Worm (Caenorhabditis elegans) whole organism, L4/young adult: ENCODE measurements around the gene acs-10.

ENCODE experiments used
- dao-5 ChIP-seq: sonication (generic microtip); optimal IDR thresholded peaks from 2 replicates; lab custom pipeline; 2016; ENCODE audit warnings: missing genotype, missing genetic modification characterization, moderate library complexity, missing compliant biosample characterization
- him-1 ChIP-seq: sonication (generic microtip); optimal IDR thresholded peaks from 2 replicates; lab custom pipeline; 2016; ENCODE audit warnings: missing genotype, missing genetic modification reagents, missing genetic modification characterization, missing compliant biosample characterization

- TF ChIP-seq him-1 (tag; lab: Kevin White, UChicago) (no peak), dao-5 (tag; lab: Kevin White, UChicago) (no peak)
Observed at ce11 chrV:14156468-14156867, 10.2 kb downstream of the acs-10 start, which contains the start of gene AH10.2.
